Worm (Caenorhabditis elegans): Measurements from ENCODE around the gene srbc-37.

DNA sequence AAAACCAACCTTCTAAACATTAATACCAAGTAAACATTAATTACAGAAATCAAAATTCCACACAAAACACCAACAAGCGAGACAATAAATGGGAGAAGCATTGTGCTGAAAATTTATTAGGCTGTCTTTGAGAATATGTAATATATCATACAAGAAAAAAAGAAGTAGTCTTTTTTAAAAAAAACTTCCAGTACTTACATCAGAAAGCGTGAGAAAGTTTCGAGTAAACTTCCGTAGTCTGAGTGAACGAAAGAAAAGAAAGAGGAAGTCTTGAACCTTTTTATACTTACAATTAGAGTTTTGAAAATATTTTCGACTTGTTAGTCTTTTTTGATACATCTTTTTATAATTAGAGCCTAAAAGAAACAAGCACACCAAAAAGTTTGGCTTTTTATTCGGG is 17.4 kb downstream of the srbc-37 start, which contains the start of gene srbc-40:
- TF ChIP-seq atf-7 (tag; optimal IDR thresholded peaks at IDR 0.05) (no peak), snpc-4 (GFP tag; optimal IDR thresholded peaks at IDR 0.05) (no peak), snpc-4 (tag; optimal IDR thresholded peaks at IDR 0.05) (no peak), Y95B8A.8 (GFP tag; IDR thresholded peaks at IDR 0.05) (no peak), egl-18 (GFP tag; IDR thresholded peaks at IDR 0.05) (no peak), F39B2.1 (GFP tag; IDR thresholded peaks at IDR 0.05) (no peak), ztf-25 (GFP tag; IDR thresholded peaks at IDR 0.05) (no peak), snpc-1.3 (tag; optimal IDR thresholded peaks at IDR 0.05; ENCODE audit: insufficient read depth) (no peak), hmg-20 (GFP tag; IDR thresholded peaks at IDR 0.05) (no peak)
